Worm (Caenorhabditis elegans) whole organism, L3 larva: ENCODE data around the gene lit-1.

Source experiments
- R02D3.7 ChIP-seq: fragments of 150-350 bp; optimal IDR thresholded peaks from 2 replicates; lab custom pipeline; 2014; ENCODE audit warnings: missing biosample characterization, missing genetic modification characterization
- ama-1 ChIP-seq: fragments of 150-350 bp; optimal IDR thresholded peaks from 2 replicates; lab custom pipeline; 2018
- fkh-10 ChIP-seq: sonication (generic microtip); optimal IDR thresholded peaks from 2 replicates; lab custom pipeline; 2017; ENCODE audit warnings: missing biosample characterization, missing genetic modification reagents, missing genetic modification characterization
- mdl-1 ChIP-seq: fragments of 150-350 bp; optimal IDR thresholded peaks from 2 replicates; lab custom pipeline; 2014; ENCODE audit warnings: missing biosample characterization, missing genetic modification characterization
- nhr-11 ChIP-seq: fragments of 150-350 bp; optimal IDR thresholded peaks from 2 replicates; lab custom pipeline; 2014; ENCODE audit warnings: missing biosample characterization, missing genetic modification characterization
- nhr-77 ChIP-seq: fragments of 150-350 bp; optimal IDR thresholded peaks from 2 replicates; lab custom pipeline; 2014; ENCODE audit warnings: missing biosample characterization, missing genetic modification characterization
- skn-1 ChIP-seq: fragments of 150-350 bp; optimal IDR thresholded peaks from 2 replicates; lab custom pipeline; 2014; ENCODE audit warnings: missing biosample characterization, missing genetic modification characterization
- unc-62 ChIP-seq: fragments of 150-350 bp; sonication (generic microtip); optimal IDR thresholded peaks from 4 replicates; lab custom pipeline; 2014; ENCODE audit warnings: missing biosample characterization, missing genetic modification reagents, missing genetic modification characterization

DNA sequence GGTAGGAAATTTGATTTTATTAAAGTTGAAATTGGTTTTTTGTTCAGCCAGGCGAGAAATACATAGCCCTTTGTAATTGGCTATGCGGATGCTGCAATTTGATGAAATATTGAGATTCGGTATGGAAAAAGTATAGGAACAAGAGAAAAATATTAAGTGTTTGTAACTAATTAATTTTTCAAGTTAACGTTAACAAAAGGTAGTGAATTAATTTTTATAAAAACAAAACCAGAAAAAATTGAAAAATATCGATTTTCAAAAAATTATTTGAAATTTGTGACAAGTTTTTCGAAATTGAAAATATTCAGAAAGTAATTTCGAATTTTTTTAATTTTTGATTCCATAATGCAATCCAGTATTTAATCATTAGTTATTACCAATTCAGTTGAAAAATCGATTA is 29.8 kb downstream of the lit-1 start, which contains the start of gene W06F12.2:
- TF ChIP-seq ama-1 (lab: Kevin White, UChicago) (no peak), fkh-10 (GFP tag; lab: Kevin White, UChicago) (no peak), mdl-1 (tag; lab: Kevin White, UChicago) (no peak), nhr-11 (tag; lab: Kevin White, UChicago) (no peak), skn-1 (tag; lab: Kevin White, UChicago) (no peak), unc-62 (no peak), R02D3.7 (tag; lab: Kevin White, UChicago) (no peak), nhr-77 (tag; lab: Kevin White, UChicago) (no peak)
